Fruit fly (Drosophila melanogaster) whole organism, embryonic: ENCODE data around the gene Pgls.

Source experiments
- Blimp-1 ChIP-seq: fragments of 200-800 bp; sonication (Bioruptor generic); optimal IDR thresholded peaks from 3 replicates; lab custom pipeline; 2018; ENCODE audit warnings: missing biosample characterization, missing genetic modification characterization, mild to moderate bottlenecking, moderate library complexity, missing genetic modification reagents
- CG11695 ChIP-seq: fragments of 200-800 bp; sonication (Bioruptor generic); IDR thresholded peaks from 3 replicates; pipeline ENCODE4 v1.3.6; 2022; ENCODE audit warnings: missing biosample characterization, missing genetic modification characterization
- CG15601 ChIP-seq: fragments of 200-800 bp; sonication (Bioruptor generic); optimal IDR thresholded peaks from 3 replicates; lab custom pipeline; 2019; ENCODE audit warnings: missing biosample characterization, mild to moderate bottlenecking, missing genetic modification characterization, moderate library complexity
- CG34422 ChIP-seq: fragments of 200-800 bp; sonication (Bioruptor generic); IDR thresholded peaks from 3 replicates; pipeline ENCODE4 v1.3.6; 2022; ENCODE audit warnings: missing biosample characterization, missing genetic modification characterization
- CG3726 ChIP-seq: fragments of 200-800 bp; sonication (Bioruptor generic); IDR thresholded peaks from 3 replicates; pipeline ENCODE4, ENCODE4 v1.3.6; 2022; ENCODE audit warnings: missing biosample characterization, missing genetic modification characterization
- CG4730 ChIP-seq: fragments of 200-800 bp; sonication (Bioruptor generic); IDR thresholded peaks from 2 replicates; pipeline ENCODE4 v1.3.6; 2022; ENCODE audit warnings: missing biosample characterization, missing genetic modification characterization
- CG7745 ChIP-seq: fragments of 200-800 bp; sonication (Bioruptor generic); optimal IDR thresholded peaks from 2 replicates; lab custom pipeline; 2018; ENCODE audit warnings: missing biosample characterization, mild to moderate bottlenecking, missing genetic modification characterization, moderate library complexity
- CG8089 ChIP-seq: fragments of 200-800 bp; sonication (Bioruptor generic); optimal IDR thresholded peaks from 3 replicates; lab custom pipeline; 2016; ENCODE audit warnings: missing biosample characterization, missing genetic modification characterization
- NK7.1 ChIP-seq: fragments of 200-800 bp; sonication (Bioruptor generic); optimal IDR thresholded peaks from 3 replicates; lab custom pipeline; 2016; ENCODE audit warnings: missing biosample characterization, missing genetic modification characterization
- br ChIP-seq: fragments of >200 bp; optimal IDR thresholded peaks from 2 replicates; lab custom pipeline; 2017
- cato ChIP-seq: fragments of 200-800 bp; sonication (Bioruptor generic); optimal IDR thresholded peaks from 2 replicates; lab custom pipeline; 2016; ENCODE audit warnings: missing biosample characterization, missing genetic modification characterization, borderline replicate concordance
- croc ChIP-seq: fragments of 200-800 bp; sonication (Bioruptor generic); conservative IDR thresholded peaks from 3 replicates; pipeline ENCODE4 v1.3.6; 2022; ENCODE audit warnings: missing biosample characterization, missing genetic modification characterization
- esg ChIP-seq: fragments of 200-800 bp; sonication (Bioruptor generic); conservative IDR thresholded peaks from 2 replicates; pipeline ENCODE4 v1.3.6; 2022; ENCODE audit warnings: missing biosample characterization, missing genetic modification characterization
- luna ChIP-seq: fragments of 200-800 bp; sonication (Bioruptor generic); optimal IDR thresholded peaks from 2 replicates; lab custom pipeline; 2016; ENCODE audit warnings: missing biosample characterization, missing genetic modification characterization

DNA sequence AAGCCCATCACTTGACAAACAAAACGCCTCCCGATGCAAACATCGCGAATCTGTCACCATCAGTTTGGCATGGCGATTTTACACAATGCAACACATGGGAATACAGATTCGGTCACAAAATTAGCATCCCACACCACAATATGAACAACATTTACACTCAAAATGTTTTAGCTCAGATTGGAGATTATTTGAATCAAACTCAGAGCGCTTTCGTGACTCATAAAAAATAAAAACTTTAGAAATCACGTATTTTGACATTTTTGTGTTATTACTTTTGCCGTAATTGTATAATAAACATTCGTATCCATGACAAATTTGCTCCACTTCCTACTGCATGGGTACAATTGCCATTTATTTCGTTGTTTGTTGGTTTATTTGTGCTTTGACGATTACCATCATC lies 43.2 kb upstream of the Pgls start:
- TF ChIP-seq croc (no peak), CG11695 (GFP tag; lab: Robert Waterston, UW) (no peak), luna (GFP tag; lab: Kevin White, UChicago) (no peak), CG3726 (GFP tag; lab: Robert Waterston, UW) (no peak), esg (GFP tag; lab: Robert Waterston, UW) (no peak), CG7745 (tag; lab: Kevin White, UChicago) (no peak), CG34422 (GFP tag; lab: Robert Waterston, UW) (no peak), Blimp-1 (GFP tag; lab: Kevin White, UChicago) (no peak), CG4730 (GFP tag; lab: Robert Waterston, UW) (no peak), NK7.1 (no peak), cato (no peak), CG15601 (tag; lab: Kevin White, UChicago) (no peak), CG8089 (no peak), br (no peak)
